Fruit fly (Drosophila melanogaster) whole organism, larva: ENCODE measurements around the gene CG4970.

Source experiments
- noc ChIP-seq: fragments of 200-800 bp; sonication (Bioruptor generic); optimal IDR thresholded peaks from 3 replicates; lab custom pipeline; 2019; ENCODE audit warnings: missing biosample characterization, mild to moderate bottlenecking, missing genetic modification characterization, moderate library complexity

The CG4970 gene

DNA sequence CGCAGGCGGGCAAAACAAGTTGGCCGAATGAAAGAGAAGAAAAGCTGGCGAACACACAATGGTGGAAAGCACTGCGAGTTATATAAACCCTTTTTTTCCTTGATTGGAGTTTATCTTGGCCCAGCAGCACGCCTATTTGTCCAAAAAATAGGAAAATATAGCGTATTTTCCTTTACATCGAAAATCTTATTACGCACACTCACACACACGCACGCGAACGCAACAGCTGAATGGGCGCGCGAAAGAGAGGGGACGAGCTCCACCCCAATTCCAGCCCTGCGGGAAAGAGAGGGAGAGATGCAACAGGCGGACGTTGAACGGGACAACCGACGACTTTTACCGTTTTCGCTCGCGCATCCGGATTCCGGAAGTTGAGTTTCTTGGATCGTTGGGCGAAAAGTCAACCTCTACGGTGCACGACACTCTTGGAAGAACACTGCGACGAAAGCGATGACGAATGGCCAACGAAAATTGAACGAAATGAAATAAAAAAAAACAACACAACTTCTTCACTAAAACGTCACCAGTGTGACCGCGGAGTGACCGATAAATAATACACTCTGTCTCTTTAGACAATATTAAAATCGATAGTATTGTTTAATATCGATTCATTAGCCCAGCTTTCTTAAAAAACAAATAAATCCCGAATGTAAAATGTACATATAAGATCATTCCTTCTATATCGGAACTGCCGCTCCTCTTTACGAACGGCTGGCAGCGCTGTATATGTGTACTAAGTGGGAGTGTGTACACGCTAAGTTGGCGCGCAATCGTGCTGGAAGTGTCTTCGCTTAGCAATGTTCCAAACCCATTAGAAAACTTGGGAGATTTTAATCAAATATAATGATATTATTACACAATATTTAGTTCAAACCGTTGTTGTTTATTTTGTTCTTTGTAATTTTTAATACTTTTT, at the start of gene CG4970, which contains the start of gene Dlg5:
TSS of gene CG4970 (plus strand) at position 866 of the 916 bp plus-strand sequence.
TSS of gene Dlg5 (minus strand) at position 556 of the 916 bp plus-strand sequence.
- no peak for TF ChIP-seq noc (tag; lab: Kevin White, UChicago)

DNA sequence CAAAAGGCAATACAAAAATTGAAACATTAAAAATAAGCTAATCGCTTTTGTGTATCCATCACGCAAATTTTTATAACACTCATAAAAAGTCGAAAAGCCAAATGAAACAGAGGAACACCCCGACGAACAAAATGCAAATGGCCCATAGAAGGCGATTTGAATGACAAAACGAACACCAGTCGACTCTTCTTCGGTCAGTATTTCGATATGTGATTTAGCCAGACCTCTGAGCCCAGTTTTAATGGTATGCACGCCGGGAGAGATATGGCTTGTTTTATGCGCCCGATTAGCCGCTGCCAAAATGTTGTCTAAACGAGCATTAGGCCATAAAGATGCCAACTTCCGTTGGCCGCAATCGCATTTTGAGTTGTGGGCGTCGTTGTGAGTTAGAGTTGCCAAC, 49.1 kb upstream of the CG4970 start:
- no peak for TF ChIP-seq noc (tag; lab: Kevin White, UChicago)

DNA sequence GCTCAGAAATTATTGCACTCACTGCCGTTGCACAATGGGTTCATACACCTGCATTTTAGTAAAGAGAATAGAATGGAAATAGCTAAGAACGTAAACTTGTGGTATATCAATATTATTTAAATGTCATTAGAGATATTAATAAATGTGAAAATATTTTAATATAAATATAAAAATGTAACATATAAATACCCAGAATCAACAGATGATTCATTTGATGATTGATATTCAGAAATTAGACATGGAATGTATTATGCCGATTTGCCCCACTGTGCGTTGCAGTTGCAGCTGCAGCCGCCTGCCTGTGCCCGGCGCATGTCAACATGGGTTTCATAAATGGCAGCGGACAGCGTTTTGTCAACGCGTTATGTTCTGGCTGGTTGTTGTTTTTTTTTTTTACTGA, 47.2 kb upstream of the CG4970 start:
- TF ChIP-seq noc (tag; lab: Kevin White, UChicago) = no peak

DNA sequence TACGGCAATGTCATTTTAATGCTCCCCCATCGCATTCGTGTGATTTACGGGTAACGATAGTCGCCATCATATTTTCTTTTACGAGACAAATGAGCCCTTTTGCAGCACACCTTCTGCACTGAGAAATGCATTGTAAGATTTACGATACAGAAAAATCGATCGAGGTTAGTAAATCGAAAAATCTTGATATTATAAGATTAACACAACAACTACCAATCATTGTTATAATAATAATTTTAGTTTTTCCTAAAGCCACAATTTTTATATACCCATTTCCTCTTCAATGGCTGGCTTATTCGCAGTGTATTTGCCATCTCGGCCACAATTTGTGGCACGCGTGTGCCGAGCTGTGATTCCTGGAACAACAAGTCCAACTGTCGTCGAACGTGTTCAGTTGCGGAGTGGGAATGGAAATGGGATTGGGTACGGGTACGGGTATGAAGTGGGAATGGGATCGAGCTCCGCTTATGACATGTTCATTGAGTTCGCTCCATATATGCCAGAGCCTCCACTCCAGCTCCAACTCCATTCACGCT, 45.1 kb upstream of the CG4970 start:
- TF ChIP-seq noc (tag; lab: Kevin White, UChicago) = no peak

DNA sequence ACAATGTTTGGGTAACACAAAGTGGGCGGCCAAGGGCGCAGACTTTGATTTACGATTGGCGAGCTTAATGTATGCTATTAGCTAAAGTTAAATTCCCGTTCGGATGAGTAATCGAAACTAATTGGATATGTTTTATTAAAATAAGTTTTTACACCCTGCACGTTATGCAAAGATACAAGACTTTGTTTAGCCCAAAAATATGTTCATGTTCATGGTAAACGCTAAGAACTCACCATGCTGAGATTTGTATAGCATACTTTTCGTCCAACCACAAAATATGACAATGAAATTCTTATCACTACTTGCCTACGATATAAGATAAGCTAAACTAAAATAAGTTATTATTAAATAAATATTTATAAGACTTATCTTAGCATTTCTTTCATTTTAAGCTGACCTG, 42.2 kb upstream of the CG4970 start:
- no peak for TF ChIP-seq noc (tag; lab: Kevin White, UChicago)

DNA sequence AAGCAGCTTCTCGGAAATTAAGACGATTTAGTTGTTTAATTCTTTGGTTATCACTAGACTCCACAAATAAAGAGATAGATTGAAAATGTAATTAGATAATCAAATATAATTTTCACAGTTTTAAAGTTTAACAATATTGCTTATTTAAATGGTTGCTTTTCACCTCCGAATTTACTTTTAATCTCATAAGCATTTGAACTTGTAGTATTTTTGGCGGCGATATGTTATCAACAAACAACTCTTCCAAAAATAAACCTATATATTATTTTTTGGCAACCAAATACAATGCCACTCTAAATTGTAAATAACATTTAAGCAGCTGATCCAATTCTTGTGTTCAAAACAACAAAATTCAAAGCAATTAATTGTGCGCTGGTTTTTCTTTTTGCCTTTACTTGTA, 32.8 kb upstream of the CG4970 start, which contains the start of the genes CG43355 and sala:
TSS of gene CG43355 (plus strand) at position 301 of the 400 bp plus-strand sequence.
TSS of gene sala (plus strand) at position 301 of the 400 bp plus-strand sequence.
- TF ChIP-seq noc (tag; lab: Kevin White, UChicago) = no peak

DNA sequence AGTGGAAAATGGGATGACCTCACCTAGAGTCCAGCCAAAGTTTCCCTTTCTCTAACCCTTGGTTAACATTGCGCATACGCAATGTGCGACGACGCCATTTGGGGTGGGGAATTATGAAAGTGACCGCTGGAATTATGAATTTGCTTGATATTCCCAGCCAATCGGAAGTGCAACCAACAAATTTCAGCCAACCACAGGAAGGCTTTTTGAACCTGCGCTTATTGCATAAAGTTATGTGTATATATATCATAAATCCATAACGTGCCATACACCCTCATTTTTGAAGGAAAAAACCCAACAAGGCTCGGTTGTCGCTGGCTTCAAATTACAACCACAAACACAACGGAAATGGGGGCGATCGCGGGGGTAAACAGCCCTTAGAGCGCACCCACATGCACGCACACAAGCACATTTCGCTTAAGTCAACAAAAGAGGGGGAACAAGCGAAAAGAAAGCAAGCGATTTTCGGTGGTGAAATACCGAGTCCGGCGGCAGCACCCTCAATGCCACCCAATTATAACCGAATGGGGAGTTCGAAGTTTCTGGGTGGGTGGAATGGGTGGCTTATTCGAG, 28.6 kb upstream of the CG4970 start:
- TF ChIP-seq noc (tag; lab: Kevin White, UChicago) = no peak

DNA sequence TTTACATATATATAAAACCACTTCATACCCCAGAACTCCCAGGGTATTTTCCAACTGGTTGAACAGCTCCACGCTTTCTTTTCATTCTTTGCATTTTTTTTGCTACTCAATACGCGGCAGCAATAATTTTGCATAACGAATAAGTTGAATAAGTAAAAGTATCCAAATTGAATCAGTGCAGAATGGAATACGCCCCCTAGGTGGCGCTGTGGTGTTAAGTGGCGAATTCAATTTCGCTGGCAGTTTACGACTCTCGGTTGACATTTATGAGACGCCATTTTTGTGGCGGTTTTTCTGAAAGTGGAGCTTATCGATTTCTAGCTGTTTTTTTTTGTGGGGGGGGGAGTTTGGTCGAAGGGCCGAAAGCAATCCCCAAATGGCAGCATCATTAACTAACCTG, 23.3 kb upstream of the CG4970 start:
- no peak for TF ChIP-seq noc (tag; lab: Kevin White, UChicago)

DNA sequence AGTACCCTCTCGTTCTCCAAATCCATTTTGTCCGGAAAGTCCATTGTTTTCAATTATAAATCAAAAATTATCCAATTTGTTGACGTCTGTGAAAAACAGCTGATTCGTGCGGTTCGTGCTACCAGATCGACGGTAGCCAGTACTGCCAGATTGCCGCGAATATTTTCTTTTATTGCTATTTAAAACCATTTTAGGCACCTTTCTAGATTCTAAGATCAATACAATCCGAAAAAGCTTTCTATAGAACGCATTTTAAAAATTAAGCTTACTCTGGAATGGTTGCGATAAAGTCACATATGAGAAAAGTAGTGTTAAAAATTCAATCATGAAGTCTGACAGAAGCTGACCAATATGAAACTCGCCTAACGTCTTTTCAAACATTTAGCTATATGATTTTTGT, 18.4 kb upstream of the CG4970 start, which contains the start of gene Cog8:
TSS of gene Cog8 (minus strand) at position 110 of the 400 bp plus-strand sequence.
- no peak for TF ChIP-seq noc (tag; lab: Kevin White, UChicago)

DNA sequence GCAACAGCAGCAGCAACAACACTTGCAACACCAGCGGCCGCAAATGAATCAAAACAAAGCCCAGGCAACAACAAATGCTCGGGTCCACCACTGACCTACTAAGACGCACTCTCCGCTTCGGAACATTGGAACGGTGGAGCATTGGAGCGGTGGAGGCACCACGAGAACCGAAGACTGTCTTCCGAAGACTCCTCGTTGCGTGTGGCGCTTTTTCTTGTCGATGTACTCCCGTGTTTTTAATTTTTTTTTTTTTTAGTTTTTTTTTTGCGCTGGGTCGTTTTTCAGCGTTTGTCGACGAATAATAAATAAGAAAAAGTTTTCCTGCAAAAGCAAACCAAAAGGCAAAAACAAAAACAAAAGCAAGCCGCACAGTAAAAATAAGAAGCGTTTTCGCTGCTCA, 16.5 kb upstream of the CG4970 start:
- no peak for TF ChIP-seq noc (tag; lab: Kevin White, UChicago)

DNA sequence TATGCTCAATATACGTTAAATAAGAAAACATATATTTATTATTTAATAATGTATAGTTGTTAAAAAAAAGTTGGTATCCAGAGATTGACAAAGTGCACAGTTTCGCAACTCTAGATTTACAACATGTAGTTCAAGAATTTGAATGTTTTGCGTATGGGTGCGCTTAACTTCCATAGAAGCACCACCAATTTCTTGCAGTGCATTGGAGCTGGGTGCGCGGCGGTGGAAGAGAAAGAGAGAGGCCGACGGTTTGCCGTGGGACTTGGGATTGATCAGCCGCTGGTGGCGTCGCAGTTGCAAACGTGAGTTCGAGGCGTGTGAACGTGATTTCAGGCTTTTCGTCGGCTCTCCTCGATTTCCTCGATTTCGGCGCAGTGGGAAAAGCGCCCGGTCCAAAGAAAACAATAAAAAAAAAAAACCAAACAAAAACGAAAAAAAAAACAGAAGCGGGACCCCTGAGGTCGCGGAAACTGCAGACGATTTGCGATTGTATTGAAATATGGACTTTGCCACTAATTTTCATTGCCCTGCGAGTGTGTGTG, 15.7 kb upstream of the CG4970 start, which contains the start of gene spz4:
TSS of gene spz4 (plus strand) at position 289 of the 542 bp plus-strand sequence.
- no peak for TF ChIP-seq noc (tag; lab: Kevin White, UChicago)

DNA sequence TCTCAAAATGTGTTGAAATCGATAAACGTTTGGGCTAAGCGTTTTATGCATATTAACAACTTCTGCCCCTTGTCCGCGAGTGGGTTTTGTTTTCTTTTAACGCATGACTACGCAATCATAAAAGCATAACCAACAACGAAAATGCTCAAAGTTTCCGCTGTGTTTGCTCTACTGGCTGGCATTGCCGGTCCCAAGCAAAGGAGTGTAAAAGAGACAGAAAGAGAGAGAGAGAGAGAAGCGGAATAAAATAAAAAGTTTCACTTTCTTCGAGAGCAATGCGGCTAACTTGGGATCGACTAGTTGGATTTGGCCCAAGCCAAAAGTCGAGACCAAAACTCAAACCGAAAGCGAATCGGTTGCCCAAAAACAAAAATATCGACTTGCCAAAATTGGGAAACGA, 14.5 kb upstream of the CG4970 start:
- TF ChIP-seq noc (tag; lab: Kevin White, UChicago) = no peak

DNA sequence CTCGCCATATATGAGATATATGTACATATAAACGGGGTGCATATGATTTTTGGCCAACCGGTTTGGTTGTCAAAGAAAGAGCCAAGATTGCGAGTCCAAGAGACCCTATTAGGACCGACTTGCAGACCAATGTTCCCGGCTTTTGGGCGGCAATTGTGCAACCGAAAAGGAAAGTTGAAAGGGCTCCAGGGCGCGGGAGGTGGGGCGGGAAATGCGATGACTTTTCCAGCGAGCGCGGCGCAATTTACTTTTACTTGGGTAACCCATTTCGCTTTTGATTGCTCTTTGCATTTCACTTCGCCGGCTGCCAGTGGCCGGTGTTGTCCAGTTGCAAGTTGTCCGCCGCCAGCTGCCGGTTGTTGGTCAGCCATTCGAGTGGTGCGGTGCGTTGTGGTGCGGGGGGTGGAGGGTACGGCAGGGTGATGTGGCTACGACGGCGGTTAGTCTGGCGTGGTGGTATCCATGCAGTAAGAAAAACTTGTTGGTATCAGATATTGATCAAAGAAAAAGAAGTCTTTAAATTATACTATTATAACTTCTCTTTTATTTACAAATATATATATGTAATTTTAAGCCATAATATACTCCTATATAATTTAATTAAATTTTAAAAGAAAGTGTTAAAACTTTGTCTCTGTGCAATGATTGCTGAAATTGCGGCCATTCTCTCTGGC, 12.2 kb upstream of the CG4970 start:
- TF ChIP-seq noc (tag; lab: Kevin White, UChicago) = no peak

DNA sequence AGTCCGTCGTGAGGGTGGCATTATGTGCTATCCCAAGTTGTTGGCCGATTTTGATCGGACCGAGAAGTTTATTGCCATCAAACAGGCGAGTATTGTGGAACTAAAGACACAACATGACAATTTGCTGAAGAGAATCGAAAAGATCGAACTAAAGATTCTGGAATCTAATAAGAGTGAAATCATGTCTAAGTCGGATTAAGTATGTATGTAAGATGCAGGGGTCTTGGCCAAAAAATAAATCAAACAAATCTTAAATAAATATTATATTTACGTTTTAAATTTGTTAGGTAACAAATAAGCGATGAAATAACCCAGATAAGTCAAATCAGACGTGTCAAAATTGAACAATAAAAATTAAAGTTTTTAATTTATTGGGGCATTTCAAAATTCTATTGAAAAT, 2.3 kb downstream of the CG4970 start, which contains the start of gene CG14929:
TSS of gene CG14929 (plus strand) at position 301 of the 400 bp plus-strand sequence.
- TF ChIP-seq noc (tag; lab: Kevin White, UChicago) = no peak

DNA sequence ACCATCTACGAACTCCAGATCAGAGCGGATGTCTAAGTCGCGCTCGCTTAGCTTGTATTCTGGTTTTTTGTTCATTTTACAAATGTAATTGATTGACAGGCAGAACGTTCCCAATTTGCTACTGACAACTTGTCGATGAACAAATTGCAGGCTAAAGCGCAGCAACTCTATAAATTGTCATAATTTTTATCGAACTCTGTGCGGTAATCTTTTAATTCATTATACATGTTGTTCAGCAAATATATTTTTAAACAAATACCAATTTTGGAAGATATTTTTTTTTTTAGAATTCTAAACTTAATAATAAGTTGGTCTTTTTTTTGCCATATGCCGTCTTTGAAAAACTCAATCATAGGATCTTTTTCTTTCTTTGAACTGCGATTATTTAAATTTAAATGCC, 4.0 kb downstream of the CG4970 start, which contains the start of gene CG14930:
TSS of gene CG14930 (minus strand) at position 101 of the 400 bp plus-strand sequence.
- TF ChIP-seq noc (tag; lab: Kevin White, UChicago) = no peak
